Worm (Caenorhabditis elegans) whole organism, young adult: ENCODE measurements around the gene flp-16.
A peak's percentile ranks its signal among the peaks of the same experiment; 100 is the strongest.

Experiments
- B0019.2 ChIP-seq: fragments of 200-800 bp; sonication (Bioruptor generic); conservative IDR thresholded peaks from 2 replicates; pipeline ENCODE4 v1.3.6; 2022; ENCODE audit warnings: missing genetic modification reagents, missing genetic modification characterization, missing compliant biosample characterization
- F10E7.11 ChIP-seq: sonication (generic microtip); optimal IDR thresholded peaks from 2 replicates; lab custom pipeline; 2017; ENCODE audit warnings: mild to moderate bottlenecking, missing genetic modification characterization, moderate library complexity, missing compliant biosample characterization
- F37B4.10 ChIP-seq: fragments of 200-800 bp; sonication (Bioruptor generic); IDR thresholded peaks from 2 replicates; pipeline ENCODE4 v1.3.6; 2022; ENCODE audit warnings: missing genetic modification characterization, missing compliant biosample characterization
- F52B5.7 ChIP-seq: sonication (generic microtip); optimal IDR thresholded peaks from 2 replicates; lab custom pipeline; 2016; ENCODE audit warnings: mild to moderate bottlenecking, missing genetic modification characterization, missing compliant biosample characterization
- F55B11.4 ChIP-seq: sonication (generic microtip); optimal IDR thresholded peaks from 2 replicates; lab custom pipeline; 2016; ENCODE audit warnings: missing compliant biosample characterization, missing genetic modification characterization, borderline replicate concordance; ENCODE audit not compliant: insufficient read depth
- K12H6.12 ChIP-seq: fragments of 200-800 bp; sonication (Bioruptor generic); optimal IDR thresholded peaks from 2 replicates; lab custom pipeline; 2018; ENCODE audit warnings: mild to moderate bottlenecking, missing genetic modification characterization, missing compliant biosample characterization
- Y53F4B.3 ChIP-seq: fragments of 200-800 bp; sonication (Bioruptor generic); IDR thresholded peaks from 2 replicates; pipeline ENCODE4 v1.3.6; 2022; ENCODE audit warnings: missing genetic modification reagents, missing genetic modification characterization, missing compliant biosample characterization
- Y53G8AR.9 ChIP-seq: fragments of 200-800 bp; sonication (Bioruptor generic); conservative IDR thresholded peaks from 2 replicates; pipeline ENCODE4 v1.3.6; 2022; ENCODE audit warnings: missing genetic modification reagents, missing genetic modification characterization, missing compliant biosample characterization
- Y56A3A.18 ChIP-seq: fragments of 200-800 bp; sonication (Bioruptor generic); IDR thresholded peaks from 2 replicates; pipeline ENCODE4 v1.3.6; 2022; ENCODE audit warnings: missing genetic modification reagents, missing genetic modification characterization, missing compliant biosample characterization
- Y67H2A.10 ChIP-seq: fragments of 200-800 bp; sonication (Bioruptor generic); conservative IDR thresholded peaks from 2 replicates; pipeline ENCODE4 v1.3.6; 2022; ENCODE audit warnings: missing genetic modification reagents, missing genetic modification characterization, missing compliant biosample characterization
- ZK185.1 ChIP-seq: sonication (generic microtip); optimal IDR thresholded peaks from 2 replicates; lab custom pipeline; 2016; ENCODE audit warnings: mild to moderate bottlenecking, missing genetic modification characterization, missing compliant biosample characterization; ENCODE audit not compliant: poor library complexity, severe bottlenecking
- akir-1 ChIP-seq: fragments of 200-800 bp; sonication (Bioruptor generic); optimal IDR thresholded peaks from 2 replicates; lab custom pipeline; 2018; ENCODE audit warnings: mild to moderate bottlenecking, missing genetic modification characterization, moderate library complexity, missing compliant biosample characterization
- aptf-2 ChIP-seq: fragments of 200-800 bp; sonication (Bioruptor generic); conservative IDR thresholded peaks from 2 replicates; pipeline ENCODE4 v1.3.6; 2022; ENCODE audit warnings: missing genetic modification reagents, missing genetic modification characterization, missing compliant biosample characterization
- athp-1 ChIP-seq: sonication (generic microtip); optimal IDR thresholded peaks from 2 replicates; lab custom pipeline; 2017; ENCODE audit warnings: mild to moderate bottlenecking, missing genetic modification characterization, missing compliant biosample characterization
- die-1 ChIP-seq: sonication (generic microtip); optimal IDR thresholded peaks from 2 replicates; lab custom pipeline; 2016; ENCODE audit warnings: missing genotype, mild to moderate bottlenecking, missing genetic modification characterization, missing compliant biosample characterization
- dpl-1 ChIP-seq: fragments of 150-350 bp; optimal IDR thresholded peaks from 2 replicates; lab custom pipeline; 2014; ENCODE audit warnings: missing biosample characterization, missing genetic modification reagents, missing genetic modification characterization
- egl-18 ChIP-seq: fragments of 200-800 bp; sonication (Bioruptor generic); IDR thresholded peaks from 2 replicates; pipeline ENCODE4 v1.3.6; 2022; ENCODE audit warnings: missing genetic modification reagents, missing genetic modification characterization, missing compliant biosample characterization
- fkh-3 ChIP-seq: sonication (generic microtip); optimal IDR thresholded peaks from 2 replicates; lab custom pipeline; 2016; ENCODE audit warnings: mild to moderate bottlenecking, missing genetic modification characterization, missing compliant biosample characterization
- hlh-12 ChIP-seq: sonication (generic microtip); optimal IDR thresholded peaks from 2 replicates; lab custom pipeline; 2016; ENCODE audit warnings: missing genetic modification characterization, missing compliant biosample characterization
- hmg-1.2 ChIP-seq: fragments of 200-800 bp; sonication (Bioruptor generic); IDR thresholded peaks from 2 replicates; pipeline ENCODE4 v1.3.6; 2022; ENCODE audit warnings: missing genetic modification reagents, missing genetic modification characterization, missing compliant biosample characterization
- lin-26 ChIP-seq: fragments of 200-800 bp; sonication (Bioruptor generic); IDR thresholded peaks from 2 replicates; pipeline ENCODE4 v1.3.6; 2022; ENCODE audit warnings: missing genetic modification reagents, missing genetic modification characterization, missing compliant biosample characterization
- lsl-1 ChIP-seq: fragments of 200-800 bp; sonication (Bioruptor generic); optimal IDR thresholded peaks from 2 replicates; lab custom pipeline; 2018; ENCODE audit warnings: mild to moderate bottlenecking, missing genetic modification characterization, moderate library complexity, missing compliant biosample characterization
- madf-8 ChIP-seq: fragments of 200-800 bp; sonication (Bioruptor generic); conservative IDR thresholded peaks from 2 replicates; pipeline ENCODE4 v1.3.6; 2022; ENCODE audit warnings: missing genetic modification reagents, missing genetic modification characterization, missing compliant biosample characterization
- mel-28 ChIP-seq: sonication (generic microtip); optimal IDR thresholded peaks from 2 replicates; lab custom pipeline; 2016; ENCODE audit warnings: borderline replicate concordance, mild to moderate bottlenecking, missing genetic modification characterization, missing compliant biosample characterization
- mxl-1 ChIP-seq: sonication (generic microtip); optimal IDR thresholded peaks from 2 replicates; lab custom pipeline; 2016; ENCODE audit warnings: missing genetic modification characterization, missing compliant biosample characterization
- nhr-120 ChIP-seq: fragments of 200-800 bp; sonication (Bioruptor generic); IDR thresholded peaks from 2 replicates; pipeline ENCODE4 v1.3.6; 2022; ENCODE audit warnings: missing genetic modification characterization, missing compliant biosample characterization
- nhr-27 ChIP-seq: fragments of 200-800 bp; sonication (Bioruptor generic); optimal IDR thresholded peaks from 2 replicates; lab custom pipeline; 2018; ENCODE audit warnings: mild to moderate bottlenecking, missing genetic modification characterization, moderate library complexity, missing compliant biosample characterization
- rec-8 ChIP-seq, 2 experiments: sonication (generic microtip); optimal IDR thresholded peaks; 2 replicates each; lab custom pipeline; 2016; ENCODE audit warnings: mild to moderate bottlenecking in 2 of 2, missing genetic modification characterization in 2 of 2, missing genetic modification reagents in 2 of 2, missing genotype in 2 of 2, missing biosample characterization in 1 of 2, missing compliant biosample characterization in 1 of 2, moderate library complexity in 1 of 2
- sea-2 ChIP-seq: fragments of 200-800 bp; sonication (Bioruptor generic); IDR thresholded peaks from 2 replicates; pipeline ENCODE4 v1.3.6; 2022; ENCODE audit warnings: missing genetic modification characterization, missing compliant biosample characterization
- snpc-1.3 ChIP-seq: sonication (generic microtip); optimal IDR thresholded peaks from 2 replicates; lab custom pipeline; 2017; ENCODE audit warnings: missing genetic modification characterization, mild to moderate bottlenecking, missing compliant biosample characterization, antibody characterized with exemption, moderate library complexity, missing genotype, missing genetic modification reagents; ENCODE audit not compliant: insufficient read depth
- somi-1 ChIP-seq: fragments of 200-800 bp; sonication (Bioruptor generic); optimal IDR thresholded peaks from 2 replicates; lab custom pipeline; 2018; ENCODE audit warnings: mild to moderate bottlenecking, missing genetic modification characterization, missing compliant biosample characterization
- tlf-1 ChIP-seq: fragments of 200-800 bp; sonication (Bioruptor generic); optimal IDR thresholded peaks from 2 replicates; lab custom pipeline; 2018; ENCODE audit warnings: mild to moderate bottlenecking, missing genetic modification characterization, missing compliant biosample characterization
- unc-130 ChIP-seq: sonication (generic microtip); optimal IDR thresholded peaks from 2 replicates; lab custom pipeline; 2016; ENCODE audit warnings: missing genetic modification reagents, missing genetic modification characterization, missing compliant biosample characterization
- unc-62 ChIP-seq: fragments of 150-350 bp; optimal IDR thresholded peaks from 2 replicates; lab custom pipeline; 2014; ENCODE audit warnings: missing biosample characterization, missing genetic modification reagents, missing genetic modification characterization
- xnd-1 ChIP-seq: sonication (generic microtip); optimal IDR thresholded peaks from 2 replicates; lab custom pipeline; 2016; ENCODE audit warnings: missing genotype, missing genetic modification reagents, missing genetic modification characterization, missing compliant biosample characterization
- zfh-2 ChIP-seq: fragments of 200-800 bp; sonication (Bioruptor generic); conservative IDR thresholded peaks from 2 replicates; pipeline ENCODE4 v1.3.6; 2022; ENCODE audit warnings: missing genetic modification reagents, missing genetic modification characterization, missing compliant biosample characterization
- zim-3 ChIP-seq: sonication (generic microtip); optimal IDR thresholded peaks from 2 replicates; lab custom pipeline; 2017; ENCODE audit warnings: mild to moderate bottlenecking, missing genetic modification characterization, moderate library complexity, missing compliant biosample characterization
- ztf-18 ChIP-seq: sonication (generic microtip); optimal IDR thresholded peaks from 2 replicates; lab custom pipeline; 2016; ENCODE audit warnings: missing genotype, mild to moderate bottlenecking, missing genetic modification characterization, missing compliant biosample characterization
- ztf-26 ChIP-seq: sonication (generic microtip); optimal IDR thresholded peaks from 2 replicates; lab custom pipeline; 2017; ENCODE audit warnings: missing genetic modification characterization, missing compliant biosample characterization
- ztf-28 ChIP-seq: fragments of 200-800 bp; sonication (Bioruptor generic); IDR thresholded peaks from 2 replicates; pipeline ENCODE4 v1.3.6; 2022; ENCODE audit warnings: missing genetic modification reagents, missing genetic modification characterization, missing compliant biosample characterization
- ztf-6 ChIP-seq: fragments of 200-800 bp; sonication (Bioruptor generic); IDR thresholded peaks from 2 replicates; pipeline ENCODE4 v1.3.6; 2022; ENCODE audit warnings: missing genetic modification reagents, missing genetic modification characterization, missing compliant biosample characterization

The flp-16 gene

DNA sequence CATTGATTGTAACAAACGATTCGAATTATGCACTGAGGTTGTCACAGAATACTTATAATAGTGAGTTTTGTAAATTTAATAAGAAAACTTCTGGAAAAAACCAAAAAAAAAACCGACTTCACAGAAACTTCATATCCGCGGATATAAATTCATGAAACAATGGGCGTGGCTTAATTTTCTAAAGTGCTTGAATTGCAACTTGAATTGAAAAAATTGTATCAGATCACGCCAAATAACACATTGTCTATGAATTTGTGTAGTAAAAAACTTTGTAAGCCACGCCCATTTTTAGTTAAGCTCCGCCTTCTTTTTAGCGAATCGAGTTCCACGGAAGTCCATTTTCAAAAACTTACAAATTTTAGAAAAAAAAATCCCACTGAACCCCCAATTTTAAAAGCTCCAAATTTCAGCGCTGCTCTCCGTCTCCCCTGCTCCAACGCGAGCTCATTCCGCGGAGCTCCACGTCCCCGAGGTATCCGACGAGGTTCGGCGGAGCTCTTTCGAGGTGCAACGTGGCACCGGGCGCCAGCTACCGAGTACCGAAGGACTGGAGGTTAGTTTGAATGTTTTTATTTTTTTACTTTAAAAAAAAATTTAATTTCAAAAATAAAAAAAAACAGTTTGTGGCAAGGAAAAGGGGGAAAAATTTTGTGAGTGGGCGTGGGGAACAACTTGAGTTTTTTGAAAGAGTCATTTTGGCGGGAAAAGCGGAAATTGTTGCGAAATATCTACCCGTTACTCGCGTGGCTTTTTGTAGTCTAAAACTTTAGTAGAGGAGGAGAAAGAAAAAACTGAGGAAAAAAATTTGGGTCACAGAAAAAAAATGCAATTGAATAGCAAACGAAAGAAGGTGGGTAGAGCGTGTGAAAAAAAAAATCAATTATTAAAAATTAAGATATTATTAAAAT is 44.4 kb downstream of the flp-16 start (continued):
- TF ChIP-seq ZK185.1, result no peak
- no peak for TF ChIP-seq aptf-2 (GFP tag; lab: Robert Waterston, UW)
- no peak for TF ChIP-seq F55B11.4 (tag; lab: Kevin White, UChicago)
- TF ChIP-seq dpl-1 (GFP tag; lab: Kevin White, UChicago), result no peak
- no peak for TF ChIP-seq ztf-26 (tag; lab: Kevin White, UChicago)

DNA sequence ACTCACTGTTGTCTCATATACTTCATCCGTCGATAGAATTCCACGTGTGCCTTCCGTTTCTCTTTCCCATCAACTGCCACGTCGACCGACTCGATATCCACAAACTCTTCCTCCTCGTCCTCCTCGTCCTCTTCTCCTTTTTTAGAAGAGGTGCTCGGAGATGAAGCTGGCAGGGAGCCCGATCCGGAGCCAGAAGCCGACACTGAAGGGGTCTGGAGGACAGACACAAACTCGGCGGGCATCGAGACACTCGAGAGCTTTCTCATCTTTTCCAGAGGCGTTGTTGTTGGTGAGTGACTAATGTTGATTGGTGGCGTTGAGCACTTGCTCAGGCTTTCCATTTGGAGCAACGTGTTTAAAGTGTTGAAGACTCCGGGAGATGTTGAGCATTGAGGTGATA is 47.5 kb downstream of the flp-16 start:
- TF ChIP-seq zfh-2 (peak; percentile 78), hmg-1.2 (GFP tag; lab: Robert Waterston, UW) (no peak)

ce11 chrII:13283486-13283885 is 48.4 kb downstream of the flp-16 start:
- no peak for TF ChIP-seq sea-2 (GFP tag; lab: Robert Waterston, UW)
- no peak for TF ChIP-seq zfh-2
- no peak for TF ChIP-seq somi-1 (GFP tag; lab: Kevin White, UChicago)
- TF ChIP-seq xnd-1 (tag; lab: Kevin White, UChicago), result no peak
- TF ChIP-seq ztf-6 (GFP tag; lab: Robert Waterston, UW), result no peak
- TF ChIP-seq F37B4.10, result no peak
- no peak for TF ChIP-seq snpc-1.3 (tag; lab: Kevin White, UChicago)
- no peak for TF ChIP-seq akir-1 (GFP tag; lab: Kevin White, UChicago)
- no peak for TF ChIP-seq unc-130 (GFP tag; lab: Kevin White, UChicago)
- TF ChIP-seq nhr-27 (tag; lab: Kevin White, UChicago), result no peak
- TF ChIP-seq ztf-28 (GFP tag; lab: Robert Waterston, UW), result no peak
- no peak for TF ChIP-seq fkh-3 (tag; lab: Kevin White, UChicago)
- no peak for TF ChIP-seq mxl-1
- no peak for TF ChIP-seq F52B5.7
- TF ChIP-seq lsl-1 (GFP tag; lab: Kevin White, UChicago), result no peak
- TF ChIP-seq madf-8, result no peak
- TF ChIP-seq mel-28 (tag; lab: Kevin White, UChicago), result no peak
- no peak for TF ChIP-seq zim-3
- no peak for TF ChIP-seq Y56A3A.18

DNA sequence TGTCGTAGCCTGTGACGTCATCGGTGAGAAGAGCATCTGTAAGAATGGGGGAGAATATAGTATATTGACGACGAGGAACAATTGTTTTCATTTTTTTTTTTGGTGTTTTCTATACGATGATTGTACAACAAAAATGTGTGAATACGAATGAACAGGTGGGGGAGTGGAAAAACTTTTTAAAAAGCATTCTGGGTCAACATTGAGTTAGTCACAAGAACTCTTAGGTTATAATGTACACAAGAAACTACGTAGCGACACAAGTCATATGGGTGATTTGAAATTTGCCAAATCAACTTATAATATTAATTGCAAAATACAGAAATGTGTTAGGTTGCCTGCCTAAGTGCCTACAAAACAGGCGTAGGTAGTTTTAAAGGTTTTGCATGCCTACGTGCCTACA is 49.0 kb downstream of the flp-16 start:
- no peak for TF ChIP-seq unc-62 (GFP tag; lab: Kevin White, UChicago)
- TF ChIP-seq sea-2 (GFP tag; lab: Robert Waterston, UW), result no peak
- TF ChIP-seq Y53G8AR.9 (GFP tag; lab: Robert Waterston, UW), result no peak
- TF ChIP-seq rec-8 (tag; optimal IDR thresholded peaks at IDR 0.05; lab: Kevin White, UChicago), result no peak

DNA sequence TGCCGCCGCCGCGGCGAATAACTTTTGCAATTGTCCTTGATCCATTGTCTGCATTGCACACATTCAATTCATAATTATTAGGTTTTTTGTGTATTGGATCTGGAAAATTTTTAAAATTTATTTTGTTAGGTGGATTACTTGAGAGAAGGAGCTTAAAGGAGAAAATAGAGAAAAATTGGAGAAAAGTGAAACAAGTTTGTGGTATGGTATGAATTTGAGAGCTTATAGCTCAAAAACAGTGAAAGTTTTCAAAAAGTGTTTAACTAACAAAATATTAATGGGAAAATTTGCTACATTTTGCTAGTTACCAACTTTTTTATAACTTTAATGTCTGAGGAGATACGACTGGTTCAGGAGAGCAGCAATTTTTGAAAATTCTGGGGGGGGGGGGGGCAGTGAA is 50.6 kb downstream of the flp-16 start, which contains the start of gene ztf-22:
ztf-22 (minus strand) TSS at position 101 of the 400 bp plus-strand sequence.
- TF ChIP-seq mxl-1, result no peak
- no peak for TF ChIP-seq snpc-1.3 (tag; lab: Kevin White, UChicago)
- no peak for TF ChIP-seq K12H6.12 (tag; lab: Kevin White, UChicago)
- TF ChIP-seq nhr-120 (GFP tag; lab: Robert Waterston, UW), result no peak
- TF ChIP-seq athp-1 (tag; lab: Kevin White, UChicago), result no peak
- TF ChIP-seq egl-18 (GFP tag; lab: Robert Waterston, UW), result no peak
- no peak for TF ChIP-seq Y67H2A.10 (GFP tag; lab: Robert Waterston, UW)
- TF ChIP-seq tlf-1, result no peak
- no peak for TF ChIP-seq hlh-12 (tag; lab: Kevin White, UChicago)
- no peak for TF ChIP-seq lin-26
- no peak for TF ChIP-seq Y53F4B.3 (GFP tag; lab: Robert Waterston, UW)
- TF ChIP-seq ztf-18 (tag; lab: Kevin White, UChicago), result no peak
- TF ChIP-seq die-1, result no peak
- no peak for TF ChIP-seq dpl-1 (GFP tag; lab: Kevin White, UChicago)
- no peak for TF ChIP-seq mel-28 (tag; lab: Kevin White, UChicago)
- no peak for TF ChIP-seq F10E7.11 (tag; lab: Kevin White, UChicago)
- no peak for TF ChIP-seq B0019.2 (GFP tag; lab: Robert Waterston, UW)
- TF ChIP-seq xnd-1 (tag; lab: Kevin White, UChicago), result no peak
